Fruit fly (Drosophila melanogaster) whole organism, embryonic: ENCODE results near the gene Antp.

Source experiments
- Abd-B ChIP-seq: fragments of 200-800 bp; sonication (Bioruptor generic); optimal IDR thresholded peaks from 2 replicates; lab custom pipeline; 2018; ENCODE audit warnings: missing biosample characterization, mild to moderate bottlenecking, missing genetic modification characterization, moderate library complexity
- Blimp-1 ChIP-seq: fragments of 200-800 bp; sonication (Bioruptor generic); optimal IDR thresholded peaks from 3 replicates; lab custom pipeline; 2018; ENCODE audit warnings: missing biosample characterization, missing genetic modification characterization, mild to moderate bottlenecking, moderate library complexity, missing genetic modification reagents
- C15 ChIP-seq: fragments of 200-800 bp; sonication (Bioruptor generic); IDR thresholded peaks from 3 replicates; pipeline ENCODE4 v1.3.6; 2022; ENCODE audit warnings: missing biosample characterization, missing genetic modification characterization
- CG11560 ChIP-seq: fragments of 200-800 bp; sonication (Bioruptor generic); IDR thresholded peaks from 3 replicates; pipeline ENCODE4 v1.3.6; 2022; ENCODE audit warnings: missing biosample characterization, missing genetic modification characterization
- CG11696 ChIP-seq: fragments of 200-800 bp; sonication (Bioruptor generic); IDR thresholded peaks from 2 replicates; pipeline ENCODE4 v1.3.6; 2022; ENCODE audit warnings: missing biosample characterization, missing genetic modification characterization
- CG12104 ChIP-seq: fragments of 200-800 bp; sonication (Bioruptor generic); optimal IDR thresholded peaks from 3 replicates; lab custom pipeline; 2016; ENCODE audit warnings: missing biosample characterization, missing genetic modification characterization
- CG13624 ChIP-seq: fragments of 200-800 bp; sonication (Bioruptor generic); optimal IDR thresholded peaks from 2 replicates; lab custom pipeline; 2016; ENCODE audit warnings: missing biosample characterization, missing genetic modification characterization
- CG13894 ChIP-seq: fragments of 200-800 bp; sonication (Bioruptor generic); optimal IDR thresholded peaks from 3 replicates; lab custom pipeline; 2018; ENCODE audit warnings: missing biosample characterization, mild to moderate bottlenecking, missing genetic modification characterization, moderate library complexity
- CG16863 ChIP-seq: fragments of 200-800 bp; sonication (Bioruptor generic); optimal IDR thresholded peaks from 3 replicates; lab custom pipeline; 2016; ENCODE audit warnings: missing biosample characterization, missing genetic modification characterization
- CG17612 ChIP-seq: fragments of 200-800 bp; sonication (Bioruptor generic); IDR thresholded peaks from 2 replicates; pipeline ENCODE4 v1.3.6; 2022; ENCODE audit warnings: missing biosample characterization, missing genetic modification characterization
- CG3065 ChIP-seq: fragments of 200-800 bp; sonication (Bioruptor generic); optimal IDR thresholded peaks from 2 replicates; lab custom pipeline; 2016; ENCODE audit warnings: missing biosample characterization, missing genetic modification characterization
- CG3163 ChIP-seq: fragments of 200-800 bp; sonication (Bioruptor generic); optimal IDR thresholded peaks from 3 replicates; lab custom pipeline; 2016; ENCODE audit warnings: missing biosample characterization, missing genetic modification characterization
- CG4328 ChIP-seq: fragments of 200-800 bp; sonication (Bioruptor generic); optimal IDR thresholded peaks from 3 replicates; lab custom pipeline; 2017; ENCODE audit warnings: missing biosample characterization, missing genetic modification reagents, missing genetic modification characterization
- CG5245 ChIP-seq: fragments of 200-800 bp; sonication (Bioruptor generic); optimal IDR thresholded peaks from 3 replicates; lab custom pipeline; 2016; ENCODE audit warnings: missing biosample characterization, missing genetic modification characterization
- CG6175 ChIP-seq: fragments of 200-800 bp; sonication (Bioruptor generic); IDR thresholded peaks from 3 replicates; pipeline ENCODE4 v1.3.6; 2022; ENCODE audit warnings: missing biosample characterization, missing genetic modification characterization
- CG6272 ChIP-seq: fragments of 200-800 bp; sonication (Bioruptor generic); IDR thresholded peaks from 2 replicates; pipeline ENCODE4 v1.3.6; 2022; ENCODE audit warnings: missing biosample characterization, missing genetic modification characterization
- CG6654 ChIP-seq: fragments of 200-800 bp; sonication (Bioruptor generic); optimal IDR thresholded peaks from 2 replicates; lab custom pipeline; 2017; ENCODE audit warnings: missing biosample characterization, mild to moderate bottlenecking, missing genetic modification characterization
- CG6683 ChIP-seq: fragments of 200-800 bp; sonication (Bioruptor generic); optimal IDR thresholded peaks from 2 replicates; lab custom pipeline; 2017; ENCODE audit warnings: missing biosample characterization, mild to moderate bottlenecking, missing genetic modification characterization, missing genetic modification reagents
- CG7839 ChIP-seq: fragments of 200-800 bp; sonication (Bioruptor generic); optimal IDR thresholded peaks from 3 replicates; lab custom pipeline; 2018; ENCODE audit warnings: missing biosample characterization, mild to moderate bottlenecking, missing genetic modification characterization, moderate library complexity
- CG9727 ChIP-seq: fragments of 200-800 bp; sonication (Bioruptor generic); optimal IDR thresholded peaks from 3 replicates; lab custom pipeline; 2017; ENCODE audit warnings: missing biosample characterization, mild to moderate bottlenecking, missing genetic modification characterization
- CTCF ChIP-seq: fragments of 200-800 bp; sonication (Bioruptor generic); optimal IDR thresholded peaks from 2 replicates; lab custom pipeline; 2017; ENCODE audit warnings: missing biosample characterization, mild to moderate bottlenecking, missing genetic modification characterization, moderate library complexity
- Dad ChIP-seq: fragments of 200-800 bp; sonication (Bioruptor generic); optimal IDR thresholded peaks from 3 replicates; lab custom pipeline; 2016; ENCODE audit warnings: missing biosample characterization, missing genetic modification characterization
- Dek ChIP-seq: fragments of 200-800 bp; sonication (Bioruptor generic); optimal IDR thresholded peaks from 3 replicates; lab custom pipeline; 2019; ENCODE audit warnings: missing biosample characterization, mild to moderate bottlenecking, missing genetic modification characterization, moderate library complexity
- Dfd ChIP-seq, 2 experiments: fragments of >200 bp; optimal IDR thresholded peaks; 2 replicates each; lab custom pipeline; 2017; ENCODE audit warnings: missing biosample characterization in 2 of 2, missing genetic modification characterization in 2 of 2
- Dip3 ChIP-seq: fragments of 200-800 bp; sonication (Bioruptor generic); optimal IDR thresholded peaks from 3 replicates; lab custom pipeline; 2016; ENCODE audit warnings: missing biosample characterization, missing genetic modification characterization
- Doc2 ChIP-seq: fragments of 200-800 bp; sonication (Bioruptor generic); IDR thresholded peaks from 2 replicates; pipeline ENCODE4 v1.3.6; 2022; ENCODE audit warnings: missing biosample characterization, missing genetic modification characterization
- Dref ChIP-seq: fragments of 200-800 bp; sonication (Bioruptor generic); IDR thresholded peaks from 2 replicates; pipeline ENCODE4 v1.3.6; 2022; ENCODE audit warnings: missing biosample characterization, missing genetic modification characterization
- GATAe ChIP-seq: fragments of 200-800 bp; sonication (Bioruptor generic); conservative IDR thresholded peaks from 2 replicates; pipeline ENCODE4 v1.3.6; 2022; ENCODE audit warnings: missing biosample characterization, missing genetic modification characterization
- Hr3 ChIP-seq: fragments of 200-800 bp; sonication (Bioruptor generic); optimal IDR thresholded peaks from 3 replicates; lab custom pipeline; 2016; ENCODE audit warnings: missing biosample characterization, missing genetic modification characterization
- Neu2 ChIP-seq: fragments of 200-800 bp; sonication (Bioruptor generic); optimal IDR thresholded peaks from 3 replicates; lab custom pipeline; 2016; ENCODE audit warnings: missing biosample characterization, missing genetic modification characterization, borderline replicate concordance
- Oaz ChIP-seq: fragments of 200-800 bp; sonication (Bioruptor generic); IDR thresholded peaks from 2 replicates; pipeline ENCODE4 v1.3.6; 2022; ENCODE audit warnings: missing biosample characterization, missing genetic modification characterization
- Spps ChIP-seq: fragments of 200-800 bp; sonication (Bioruptor generic); optimal IDR thresholded peaks from 2 replicates; lab custom pipeline; 2018; ENCODE audit warnings: missing biosample characterization, mild to moderate bottlenecking, missing genetic modification characterization
- ato ChIP-seq: fragments of 200-800 bp; sonication (Bioruptor generic); IDR thresholded peaks from 2 replicates; pipeline ENCODE4 v1.3.6; 2022; ENCODE audit warnings: missing biosample characterization, missing genetic modification characterization; ENCODE audit not compliant: partially characterized antibody
- bigmax ChIP-seq: fragments of 200-800 bp; sonication (Bioruptor generic); optimal IDR thresholded peaks from 2 replicates; lab custom pipeline; 2018; ENCODE audit warnings: missing biosample characterization, mild to moderate bottlenecking, missing genetic modification characterization
- cad ChIP-seq: fragments of >200 bp; optimal IDR thresholded peaks from 2 replicates; lab custom pipeline; 2017; ENCODE audit warnings: missing biosample characterization, missing genetic modification characterization
- cato ChIP-seq: fragments of 200-800 bp; sonication (Bioruptor generic); optimal IDR thresholded peaks from 2 replicates; lab custom pipeline; 2016; ENCODE audit warnings: missing biosample characterization, missing genetic modification characterization, borderline replicate concordance
- dmrt99B ChIP-seq: fragments of 200-800 bp; sonication (Bioruptor generic); optimal IDR thresholded peaks from 2 replicates; lab custom pipeline; 2018; ENCODE audit warnings: missing biosample characterization, mild to moderate bottlenecking, missing genetic modification characterization, moderate library complexity
- fd64A ChIP-seq: fragments of 200-800 bp; sonication (Bioruptor generic); optimal IDR thresholded peaks from 3 replicates; lab custom pipeline; 2018; ENCODE audit warnings: missing biosample characterization, mild to moderate bottlenecking, missing genetic modification characterization
- inv ChIP-seq: fragments of 200-800 bp; sonication (Bioruptor generic); IDR thresholded peaks from 2 replicates; pipeline ENCODE4 v1.3.6; 2022; ENCODE audit warnings: missing biosample characterization, missing genetic modification characterization; ENCODE audit not compliant: partially characterized antibody
- kni ChIP-seq: fragments of 200-800 bp; sonication (Bioruptor generic); optimal IDR thresholded peaks from 3 replicates; lab custom pipeline; 2017; ENCODE audit warnings: mild to moderate bottlenecking, missing biosample characterization, missing genetic modification reagents, missing genetic modification characterization
- lola ChIP-seq, 3 experiments: fragments of >200 bp in 2 of 3; fragments of 200-800 bp in 1 of 3; sonication (Bioruptor generic) in 1 of 3; optimal IDR thresholded peaks; 2 replicates each; lab custom pipeline; 2017 to 2019; ENCODE audit warnings: missing biosample characterization in 3 of 3, missing genetic modification characterization in 3 of 3, mild to moderate bottlenecking in 1 of 3, moderate library complexity in 1 of 3
- lov ChIP-seq, 2 experiments: fragments of 200-800 bp in 1 of 2; fragments of >200 bp in 1 of 2; sonication (Bioruptor generic) in 1 of 2; IDR thresholded peaks in 1 of 2; optimal IDR thresholded peaks in 1 of 2; 2 replicates in 1 of 2; 3 replicates in 1 of 2; pipeline versions ENCODE4 v1.3.6 to Lab custom; 2017 to 2022; ENCODE audit warnings: missing biosample characterization in 1 of 2, missing genetic modification characterization in 1 of 2
- nerfin-2 ChIP-seq: fragments of 200-800 bp; sonication (Bioruptor generic); IDR thresholded peaks from 2 replicates; pipeline ENCODE4 v1.3.6; 2022; ENCODE audit warnings: missing biosample characterization, missing genetic modification characterization; ENCODE audit not compliant: partially characterized antibody
- phol ChIP-seq: fragments of 200-800 bp; sonication (Bioruptor generic); optimal IDR thresholded peaks from 3 replicates; lab custom pipeline; 2018; ENCODE audit warnings: missing biosample characterization, mild to moderate bottlenecking, missing genetic modification characterization, moderate library complexity
- pros ChIP-seq: fragments of 200-800 bp; sonication (Bioruptor generic); optimal IDR thresholded peaks from 3 replicates; lab custom pipeline; 2019; ENCODE audit warnings: missing biosample characterization, mild to moderate bottlenecking, missing genetic modification characterization, moderate library complexity
- ranshi ChIP-seq: fragments of 200-800 bp; sonication (Bioruptor generic); IDR thresholded peaks from 2 replicates; pipeline ENCODE4 v1.3.6; 2022; ENCODE audit warnings: missing biosample characterization, missing genetic modification characterization
- sima ChIP-seq: fragments of 200-800 bp; sonication (Bioruptor generic); optimal IDR thresholded peaks from 2 replicates; lab custom pipeline; 2016; ENCODE audit warnings: missing biosample characterization, missing genetic modification characterization
- slou ChIP-seq: fragments of 200-800 bp; sonication (Bioruptor generic); optimal IDR thresholded peaks from 3 replicates; lab custom pipeline; 2016; ENCODE audit warnings: missing biosample characterization, missing genetic modification characterization
- unc-4 ChIP-seq: fragments of 200-800 bp; sonication (Bioruptor generic); IDR thresholded peaks from 2 replicates; pipeline ENCODE4 v1.3.6; 2022; ENCODE audit warnings: missing biosample characterization, missing genetic modification characterization; ENCODE audit not compliant: partially characterized antibody
- vfl ChIP-seq: fragments of 200-800 bp; sonication (Bioruptor generic); optimal IDR thresholded peaks from 2 replicates; lab custom pipeline; 2016; ENCODE audit warnings: missing biosample characterization, missing genetic modification characterization

The Antp gene

dm6 chr3R:6921256-6921966 is 77.6 kb downstream of the Antp start (continued):
- TF ChIP-seq CG12104 (GFP tag; lab: Kevin White, UChicago) (no peak), Oaz (no peak), CTCF (GFP tag; lab: Kevin White, UChicago) (no peak), ranshi (GFP tag; lab: Robert Waterston, UW) (no peak), CG6683 (GFP tag; lab: Kevin White, UChicago) (no peak), Dad (no peak), CG13894 (tag; lab: Kevin White, UChicago) (peak; percentile 51), vfl (GFP tag; lab: Kevin White, UChicago) (no peak), pros (peak; percentile 77), nerfin-2 (GFP tag; lab: Robert Waterston, UW) (no peak), cad (no peak), CG6175 (no peak), CG6272 (GFP tag; lab: Robert Waterston, UW) (no peak), CG7839 (tag; lab: Kevin White, UChicago) (peak; percentile 19), Abd-B (GFP tag; lab: Kevin White, UChicago) (no peak), phol (tag; lab: Kevin White, UChicago) (peak; percentile 23), CG3163 (GFP tag; lab: Kevin White, UChicago) (no peak), fd64A (GFP tag; lab: Kevin White, UChicago) (no peak), CG16863 (GFP tag; lab: Kevin White, UChicago) (no peak), Hr3 (no peak), CG11560 (tag; lab: Robert Waterston, UW) (no peak), CG5245 (GFP tag; lab: Kevin White, UChicago) (no peak), GATAe (GFP tag; lab: Robert Waterston, UW) (no peak), CG9727 (GFP tag; lab: Kevin White, UChicago) (no peak), C15 (GFP tag; lab: Robert Waterston, UW) (no peak), CG3065 (no peak), CG17612 (no peak), CG13624 (no peak), Dek (tag; lab: Kevin White, UChicago) (no peak), CG6654 (GFP tag; lab: Kevin White, UChicago) (no peak), bigmax (no peak), sima (GFP tag; lab: Kevin White, UChicago) (no peak), Doc2 (GFP tag; lab: Robert Waterston, UW) (no peak), slou (GFP tag; lab: Kevin White, UChicago) (no peak), kni (GFP tag; lab: Kevin White, UChicago) (peak; percentile 16), Blimp-1 (GFP tag; lab: Kevin White, UChicago) (peak; percentile 0), Spps (tag; lab: Kevin White, UChicago) (no peak), Neu2 (GFP tag; lab: Kevin White, UChicago) (no peak), Dfd (GFP tag; optimal IDR thresholded peaks at IDR 0.05; lab: Kevin White, UChicago) (no peak), lov (optimal IDR thresholded peaks at IDR 0.05; lab: Kevin White, UChicago) (no peak), lov (GFP tag; IDR thresholded peaks at IDR 0.05; lab: Robert Waterston, UW) (no peak), lola (GFP tag; optimal IDR thresholded peaks at IDR 0.05; lab: Kevin White, UChicago) (no peak), unc-4 (GFP tag; lab: Robert Waterston, UW) (no peak), Dref (GFP tag; lab: Robert Waterston, UW) (no peak), dmrt99B (no peak), inv (GFP tag; lab: Robert Waterston, UW) (no peak), ato (no peak), CG4328 (GFP tag; lab: Kevin White, UChicago) (no peak), CG11696 (no peak), Dip3 (no peak), cato (GFP tag; lab: Kevin White, UChicago) (no peak)
